Fruit fly (Drosophila melanogaster) whole organism, pupa: ENCODE data around the gene CG11679.

ENCODE experiments used
- CG14655 ChIP-seq: fragments of 200-800 bp; sonication (Bioruptor generic); optimal IDR thresholded peaks from 3 replicates; lab custom pipeline; 2017; ENCODE audit warnings: mild to moderate bottlenecking, missing biosample characterization, missing genetic modification reagents, missing genetic modification characterization
- CG8159 ChIP-seq: fragments of 200-800 bp; sonication (Bioruptor generic); optimal IDR thresholded peaks from 3 replicates; lab custom pipeline; 2018; ENCODE audit warnings: missing biosample characterization, mild to moderate bottlenecking, missing genetic modification characterization, moderate library complexity
- Pif1A ChIP-seq: fragments of 200-800 bp; sonication (Bioruptor generic); optimal IDR thresholded peaks from 3 replicates; lab custom pipeline; 2016; ENCODE audit warnings: missing biosample characterization, missing genetic modification characterization
- Pif1B ChIP-seq: fragments of 200-800 bp; sonication (Bioruptor generic); optimal IDR thresholded peaks from 3 replicates; lab custom pipeline; 2016; ENCODE audit warnings: missing biosample characterization, missing genetic modification characterization
- Snoo ChIP-seq: fragments of 200-800 bp; sonication (Bioruptor generic); optimal IDR thresholded peaks from 3 replicates; lab custom pipeline; 2017; ENCODE audit warnings: missing biosample characterization, mild to moderate bottlenecking, missing genetic modification characterization, inconsistent platforms
- rn ChIP-seq: fragments of 200-800 bp; sonication (Bioruptor generic); IDR thresholded peaks from 2 replicates; pipeline ENCODE4 v1.3.6; 2022; ENCODE audit warnings: missing biosample characterization, missing genetic modification characterization

DNA sequence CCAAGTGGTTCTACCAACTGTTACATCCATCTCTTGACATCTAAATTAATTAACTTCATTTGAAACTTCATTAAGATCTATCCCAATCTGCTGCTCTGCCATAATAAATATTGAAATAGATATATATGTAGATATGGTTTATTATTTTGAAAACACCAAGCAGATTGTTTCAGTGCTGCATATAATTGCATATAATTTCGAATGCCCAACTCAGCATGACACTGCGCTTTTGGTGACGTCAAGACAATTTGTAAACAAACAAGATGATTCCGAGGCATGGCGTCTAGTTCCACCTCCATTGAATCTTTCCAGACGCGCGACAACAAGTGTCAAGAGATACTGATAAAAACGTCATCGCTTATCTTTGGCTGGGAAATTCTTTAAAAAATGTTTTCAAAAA is 2.1 kb upstream of the CG11679 start:
- TF ChIP-seq Pif1A (GFP tag; lab: Kevin White, UChicago) (no peak), Snoo (tag; lab: Kevin White, UChicago) (no peak), rn (no peak), Pif1B (GFP tag; lab: Kevin White, UChicago) (no peak), CG8159 (tag; lab: Kevin White, UChicago) (no peak), CG14655 (GFP tag; lab: Kevin White, UChicago) (no peak)
